Fruit fly (Drosophila melanogaster) whole organism, embryonic: Measurements from ENCODE around the gene Jhbp3.

ENCODE experiments used
- Abd-B ChIP-seq: fragments of 200-800 bp; sonication (Bioruptor generic); optimal IDR thresholded peaks from 2 replicates; lab custom pipeline; 2018; ENCODE audit warnings: missing biosample characterization, mild to moderate bottlenecking, missing genetic modification characterization, moderate library complexity
- CG10565 ChIP-seq: fragments of 200-800 bp; sonication (Bioruptor generic); optimal IDR thresholded peaks from 3 replicates; lab custom pipeline; 2016; ENCODE audit warnings: missing biosample characterization, mild to moderate bottlenecking, missing genetic modification characterization
- CG10979 ChIP-seq: fragments of 200-800 bp; sonication (Bioruptor generic); optimal IDR thresholded peaks from 2 replicates; lab custom pipeline; 2018; ENCODE audit warnings: missing biosample characterization, mild to moderate bottlenecking, missing genetic modification characterization, moderate library complexity
- CG12155 ChIP-seq: fragments of 200-800 bp; sonication (Bioruptor generic); optimal IDR thresholded peaks from 3 replicates; lab custom pipeline; 2016; ENCODE audit warnings: missing biosample characterization, missing genetic modification characterization
- CG12391 ChIP-seq: fragments of 200-800 bp; sonication (Bioruptor generic); optimal IDR thresholded peaks from 3 replicates; lab custom pipeline; 2018; ENCODE audit warnings: missing biosample characterization, mild to moderate bottlenecking, missing genetic modification characterization, moderate library complexity
- CG12659 ChIP-seq: fragments of 200-800 bp; sonication (Bioruptor generic); optimal IDR thresholded peaks from 3 replicates; lab custom pipeline; 2017; ENCODE audit warnings: mild to moderate bottlenecking, missing biosample characterization, missing genetic modification reagents, missing genetic modification characterization
- CG13123 ChIP-seq: fragments of 200-800 bp; sonication (Bioruptor generic); optimal IDR thresholded peaks from 2 replicates; lab custom pipeline; 2016; ENCODE audit warnings: missing biosample characterization, missing genetic modification characterization
- CG13624 ChIP-seq: fragments of 200-800 bp; sonication (Bioruptor generic); optimal IDR thresholded peaks from 2 replicates; lab custom pipeline; 2016; ENCODE audit warnings: missing biosample characterization, missing genetic modification characterization
- CG13894 ChIP-seq: fragments of 200-800 bp; sonication (Bioruptor generic); optimal IDR thresholded peaks from 3 replicates; lab custom pipeline; 2018; ENCODE audit warnings: missing biosample characterization, mild to moderate bottlenecking, missing genetic modification characterization, moderate library complexity
- CG1602 ChIP-seq: fragments of 200-800 bp; sonication (Bioruptor generic); optimal IDR thresholded peaks from 3 replicates; lab custom pipeline; 2016; ENCODE audit warnings: missing biosample characterization, missing genetic modification characterization
- CG1647 ChIP-seq: fragments of 200-800 bp; sonication (Bioruptor generic); optimal IDR thresholded peaks from 3 replicates; lab custom pipeline; 2016; ENCODE audit warnings: missing biosample characterization, missing genetic modification characterization
- CG1792 ChIP-seq: fragments of 200-800 bp; sonication (Bioruptor generic); optimal IDR thresholded peaks from 2 replicates; lab custom pipeline; 2016; ENCODE audit warnings: missing biosample characterization, missing genetic modification characterization
- CG18764 ChIP-seq: fragments of 200-800 bp; sonication (Bioruptor generic); optimal IDR thresholded peaks from 3 replicates; lab custom pipeline; 2016; ENCODE audit warnings: missing biosample characterization, missing genetic modification characterization
- CG2116 ChIP-seq: fragments of 200-800 bp; sonication (Bioruptor generic); optimal IDR thresholded peaks from 3 replicates; lab custom pipeline; 2018; ENCODE audit warnings: missing biosample characterization, mild to moderate bottlenecking, missing genetic modification characterization
- CG2120 ChIP-seq: fragments of 200-800 bp; sonication (Bioruptor generic); optimal IDR thresholded peaks from 3 replicates; lab custom pipeline; 2016; ENCODE audit warnings: missing biosample characterization, missing genetic modification characterization
- CG30403 ChIP-seq: fragments of 200-800 bp; sonication (Bioruptor generic); optimal IDR thresholded peaks from 3 replicates; lab custom pipeline; 2016; ENCODE audit warnings: missing biosample characterization, missing genetic modification characterization
- CG30431 ChIP-seq: fragments of 200-800 bp; sonication (Bioruptor generic); optimal IDR thresholded peaks from 2 replicates; lab custom pipeline; 2017; ENCODE audit warnings: missing biosample characterization, missing genetic modification characterization
- CG31365 ChIP-seq: fragments of 200-800 bp; sonication (Bioruptor generic); optimal IDR thresholded peaks from 2 replicates; lab custom pipeline; 2018; ENCODE audit warnings: missing biosample characterization, mild to moderate bottlenecking, missing genetic modification characterization
- CG7556 ChIP-seq: fragments of 200-800 bp; sonication (Bioruptor generic); optimal IDR thresholded peaks from 2 replicates; lab custom pipeline; 2017; ENCODE audit warnings: missing biosample characterization, mild to moderate bottlenecking, missing genetic modification characterization
- CG8089 ChIP-seq: fragments of 200-800 bp; sonication (Bioruptor generic); optimal IDR thresholded peaks from 3 replicates; lab custom pipeline; 2016; ENCODE audit warnings: missing biosample characterization, missing genetic modification characterization
- Dp ChIP-seq: fragments of 200-800 bp; sonication (Bioruptor generic); optimal IDR thresholded peaks from 2 replicates; lab custom pipeline; 2018; ENCODE audit warnings: missing biosample characterization, mild to moderate bottlenecking, missing genetic modification characterization, moderate library complexity
- Ets65A ChIP-seq: fragments of 200-800 bp; sonication (Bioruptor generic); peaks from one replicate; lab custom pipeline; 2016; ENCODE audit warnings: missing biosample characterization, missing genetic modification characterization
- Lhr ChIP-seq: fragments of 200-800 bp; sonication (Bioruptor generic); optimal IDR thresholded peaks from 3 replicates; lab custom pipeline; 2017; ENCODE audit warnings: mild to moderate bottlenecking, missing biosample characterization, missing genetic modification reagents, missing genetic modification characterization
- Mrtf ChIP-seq: fragments of 200-800 bp; sonication (Bioruptor generic); IDR thresholded peaks from 3 replicates; pipeline ENCODE4 v1.3.6; 2022; ENCODE audit warnings: missing biosample characterization, missing genetic modification characterization
- NC2β ChIP-seq: fragments of 200-800 bp; sonication (Bioruptor generic); optimal IDR thresholded peaks from 2 replicates; lab custom pipeline; 2016; ENCODE audit warnings: missing biosample characterization, missing genetic modification characterization
- NK7.1 ChIP-seq: fragments of 200-800 bp; sonication (Bioruptor generic); optimal IDR thresholded peaks from 3 replicates; lab custom pipeline; 2016; ENCODE audit warnings: missing biosample characterization, missing genetic modification characterization
- Sry-β ChIP-seq: fragments of 200-800 bp; sonication (Bioruptor generic); optimal IDR thresholded peaks from 2 replicates; lab custom pipeline; 2018; ENCODE audit warnings: missing biosample characterization, mild to moderate bottlenecking, missing genetic modification characterization, moderate library complexity
- Trl ChIP-seq, 3 experiments: fragments of >200 bp in 2 of 3; fragments of 200-800 bp in 1 of 3; sonication (Bioruptor generic) in 1 of 3; optimal IDR thresholded peaks; 2 replicates in 1 of 3; 3 replicates in 2 of 3; lab custom pipeline; 2016 to 2017; ENCODE audit warnings: missing biosample characterization in 1 of 3, missing genetic modification characterization in 1 of 3
- Xbp1 ChIP-seq: fragments of 200-800 bp; sonication (Bioruptor generic); optimal IDR thresholded peaks from 3 replicates; lab custom pipeline; 2016; ENCODE audit warnings: missing biosample characterization, mild to moderate bottlenecking, missing genetic modification characterization
- al ChIP-seq: fragments of 200-800 bp; sonication (Bioruptor generic); IDR thresholded peaks from 2 replicates; pipeline ENCODE4 v1.3.6; 2022; ENCODE audit warnings: missing biosample characterization, missing genetic modification characterization
- amos ChIP-seq: fragments of 200-800 bp; sonication (Bioruptor generic); IDR thresholded peaks from 2 replicates; pipeline ENCODE4 v1.3.6; 2022; ENCODE audit warnings: missing biosample characterization, missing genetic modification characterization; ENCODE audit not compliant: partially characterized antibody
- bsh ChIP-seq, 2 experiments: fragments of 200-800 bp; sonication (Bioruptor generic); optimal IDR thresholded peaks; 2 replicates each; lab custom pipeline; 2017 to 2018; ENCODE audit warnings: mild to moderate bottlenecking in 2 of 2, missing biosample characterization in 2 of 2, missing genetic modification characterization in 2 of 2, moderate library complexity in 1 of 2
- btn ChIP-seq: fragments of 200-800 bp; sonication (Bioruptor generic); optimal IDR thresholded peaks from 2 replicates; lab custom pipeline; 2016; ENCODE audit warnings: missing biosample characterization, missing genetic modification characterization
- da ChIP-seq: fragments of 200-800 bp; sonication (Bioruptor generic); optimal IDR thresholded peaks from 2 replicates; lab custom pipeline; 2016; ENCODE audit warnings: missing biosample characterization, missing genetic modification characterization
- dimm ChIP-seq: fragments of 200-800 bp; sonication (Bioruptor generic); IDR thresholded peaks from 2 replicates; pipeline ENCODE4 v1.3.6; 2022; ENCODE audit warnings: missing biosample characterization, missing genetic modification characterization
- ems ChIP-seq: fragments of 200-800 bp; sonication (Bioruptor generic); optimal IDR thresholded peaks from 3 replicates; lab custom pipeline; 2016; ENCODE audit warnings: missing biosample characterization, missing genetic modification characterization
- exex ChIP-seq: fragments of 200-800 bp; sonication (Bioruptor generic); optimal IDR thresholded peaks from 4 replicates; lab custom pipeline; 2018; ENCODE audit warnings: missing biosample characterization, mild to moderate bottlenecking, missing genetic modification characterization, moderate library complexity
- fd96Cb ChIP-seq: fragments of 200-800 bp; sonication (Bioruptor generic); optimal IDR thresholded peaks from 2 replicates; lab custom pipeline; 2018; ENCODE audit warnings: missing biosample characterization, mild to moderate bottlenecking, missing genetic modification characterization, moderate library complexity
- jumu ChIP-seq: fragments of 200-800 bp; sonication (Bioruptor generic); optimal IDR thresholded peaks from 3 replicates; lab custom pipeline; 2016; ENCODE audit warnings: missing biosample characterization, missing genetic modification characterization
- lbe ChIP-seq: fragments of 200-800 bp; sonication (Bioruptor generic); optimal IDR thresholded peaks from 2 replicates; lab custom pipeline; 2016; ENCODE audit warnings: missing biosample characterization, mild to moderate bottlenecking, missing genetic modification characterization
- lola ChIP-seq, 3 experiments: fragments of >200 bp in 2 of 3; fragments of 200-800 bp in 1 of 3; sonication (Bioruptor generic) in 1 of 3; optimal IDR thresholded peaks; 2 replicates each; lab custom pipeline; 2017 to 2019; ENCODE audit warnings: missing biosample characterization in 3 of 3, missing genetic modification characterization in 3 of 3, mild to moderate bottlenecking in 1 of 3, moderate library complexity in 1 of 3
- mam ChIP-seq: fragments of 200-800 bp; sonication (Bioruptor generic); optimal IDR thresholded peaks from 3 replicates; lab custom pipeline; 2016; ENCODE audit warnings: missing biosample characterization, missing genetic modification characterization
- nmo ChIP-seq: fragments of 200-800 bp; sonication (Bioruptor generic); optimal IDR thresholded peaks from 2 replicates; lab custom pipeline; 2018; ENCODE audit warnings: missing biosample characterization, mild to moderate bottlenecking, missing genetic modification characterization, moderate library complexity
- oc ChIP-seq: fragments of 200-800 bp; sonication (Bioruptor generic); optimal IDR thresholded peaks from 2 replicates; lab custom pipeline; 2018; ENCODE audit warnings: missing biosample characterization, mild to moderate bottlenecking, missing genetic modification characterization, moderate library complexity
- pnt ChIP-seq: fragments of 200-800 bp; sonication (Bioruptor generic); optimal IDR thresholded peaks from 3 replicates; lab custom pipeline; 2016; ENCODE audit warnings: missing biosample characterization, missing genetic modification characterization
- psq ChIP-seq: fragments of 200-800 bp; sonication (Bioruptor generic); optimal IDR thresholded peaks from 2 replicates; lab custom pipeline; 2017; ENCODE audit warnings: missing biosample characterization, missing genetic modification characterization
- shn ChIP-seq: fragments of 200-800 bp; sonication (Bioruptor generic); optimal IDR thresholded peaks from 3 replicates; lab custom pipeline; 2016; ENCODE audit warnings: missing biosample characterization, missing genetic modification characterization
- slp2 ChIP-seq: fragments of 200-800 bp; sonication (Bioruptor generic); optimal IDR thresholded peaks from 2 replicates; lab custom pipeline; 2016; ENCODE audit warnings: missing biosample characterization, missing genetic modification characterization
- stwl ChIP-seq: fragments of 200-800 bp; sonication (Bioruptor generic); optimal IDR thresholded peaks from 3 replicates; lab custom pipeline; 2018; ENCODE audit warnings: missing biosample characterization, mild to moderate bottlenecking, missing genetic modification characterization, moderate library complexity
- vfl ChIP-seq: fragments of 200-800 bp; sonication (Bioruptor generic); optimal IDR thresholded peaks from 2 replicates; lab custom pipeline; 2016; ENCODE audit warnings: missing biosample characterization, missing genetic modification characterization

Gene Jhbp3

dm6 chr3R:4952571-4952929, 2.5 kb downstream of the Jhbp3 start, which contains the start of gene Ubc6 (continued):
- peak; percentile 2 for TF ChIP-seq lbe (GFP tag; lab: Kevin White, UChicago)
- peak; percentile 70 for TF ChIP-seq ems (GFP tag; lab: Kevin White, UChicago)
- TF ChIP-seq CG12659 (GFP tag; lab: Kevin White, UChicago): peak; percentile 90
- TF ChIP-seq CG13123 (GFP tag; lab: Kevin White, UChicago): peak; percentile 50
- TF ChIP-seq Mrtf (GFP tag; lab: Robert Waterston, UW): no peak
- peak; percentile 79 for TF ChIP-seq CG30403 (GFP tag; lab: Kevin White, UChicago)
- peak; percentile 9 for TF ChIP-seq oc (tag; lab: Kevin White, UChicago)
- peak; percentile 66 for TF ChIP-seq Dp (GFP tag; lab: Kevin White, UChicago)
- peak; percentile 65 for TF ChIP-seq da (GFP tag; lab: Kevin White, UChicago)
- peak; percentile 62 for TF ChIP-seq CG1602
- no peak for TF ChIP-seq Trl (optimal IDR thresholded peaks at IDR 0.05; lab: Kevin White, UChicago)
- peak; percentile 77 for TF ChIP-seq Trl (GFP tag; optimal IDR thresholded peaks at IDR 0.05; lab: Kevin White, UChicago)
- peak; percentile 85 for TF ChIP-seq mam
- TF ChIP-seq lola (GFP tag; optimal IDR thresholded peaks at IDR 0.05; lab: Kevin White, UChicago): peak in 1 of 3 experiments; percentile 13
- no peak for TF ChIP-seq btn (GFP tag; lab: Kevin White, UChicago)
- peak; percentile 82 for TF ChIP-seq nmo (GFP tag; lab: Kevin White, UChicago)
- TF ChIP-seq CG12391 (tag; lab: Kevin White, UChicago): peak; percentile 75
- TF ChIP-seq Abd-B: no peak
- peak; percentile 46 for TF ChIP-seq CG8089 (GFP tag; lab: Kevin White, UChicago)
- peak; percentile 52 for TF ChIP-seq psq (GFP tag; lab: Kevin White, UChicago)
- TF ChIP-seq Xbp1: peak; percentile 81
- TF ChIP-seq jumu (GFP tag; lab: Kevin White, UChicago): peak; percentile 83
- peak; percentile 59 for TF ChIP-seq CG18764 (GFP tag; lab: Kevin White, UChicago)
- peak; percentile 76 for TF ChIP-seq vfl (GFP tag; lab: Kevin White, UChicago)
- TF ChIP-seq exex (tag; lab: Kevin White, UChicago): peak; percentile 62
- peak; percentile 72 for TF ChIP-seq NC2β (GFP tag; lab: Kevin White, UChicago)
- no peak for TF ChIP-seq CG10565 (GFP tag; lab: Kevin White, UChicago)
- peak; percentile 34 for TF ChIP-seq CG10979 (tag; lab: Kevin White, UChicago)
- peak; percentile 98 for TF ChIP-seq Ets65A
- peak; percentile 13 for TF ChIP-seq Sry-β
- TF ChIP-seq NK7.1 (GFP tag; lab: Kevin White, UChicago): peak; percentile 50
- peak; percentile 70 for TF ChIP-seq pnt (GFP tag; lab: Kevin White, UChicago)
- peak; percentile 38 for TF ChIP-seq CG1792
- peak; percentile 68 for TF ChIP-seq CG1647
- TF ChIP-seq fd96Cb (tag; lab: Kevin White, UChicago): peak; percentile 6
- TF ChIP-seq CG31365: peak; percentile 13
- peak; percentile 80 for TF ChIP-seq CG13624 (GFP tag; lab: Kevin White, UChicago)
- TF ChIP-seq CG13894 (tag; lab: Kevin White, UChicago): peak; percentile 82
- peak; percentile 83 for TF ChIP-seq CG2120 (GFP tag; lab: Kevin White, UChicago)
- TF ChIP-seq amos: no peak
- TF ChIP-seq CG30431 (GFP tag; lab: Kevin White, UChicago): peak; percentile 41
- peak in 1 of 2 experiments; percentile 53 for TF ChIP-seq bsh (GFP tag; optimal IDR thresholded peaks at IDR 0.05; lab: Kevin White, UChicago)
- peak; percentile 76 for TF ChIP-seq shn (GFP tag; lab: Kevin White, UChicago)
- TF ChIP-seq CG2116: peak; percentile 77
- no peak for TF ChIP-seq dimm
- TF ChIP-seq stwl (tag; lab: Kevin White, UChicago): peak; percentile 82
- peak; percentile 68 for TF ChIP-seq CG12155 (GFP tag; lab: Kevin White, UChicago)
- TF ChIP-seq slp2: peak; percentile 56
- TF ChIP-seq Lhr: peak; percentile 99
- peak; percentile 9 for TF ChIP-seq CG7556 (GFP tag; lab: Kevin White, UChicago)
- no peak for TF ChIP-seq al (GFP tag; lab: Robert Waterston, UW)
